Fruit fly (Drosophila melanogaster) Kc167 (cell line): ENCODE data around the gene CG14852.

Source experiments
- Myc ChIP-seq: fragments of >200 bp; optimal IDR thresholded peaks from 2 replicates; lab custom pipeline; 2017; ENCODE audit warnings: missing external identifiers
- psq ChIP-seq: fragments of >200 bp; optimal IDR thresholded peaks from 2 replicates; lab custom pipeline; 2017; ENCODE audit warnings: missing external identifiers
- ttk ChIP-seq: sonication (Bioruptor generic); optimal IDR thresholded peaks from 2 replicates; lab custom pipeline; 2017; ENCODE audit warnings: missing external identifiers

DNA sequence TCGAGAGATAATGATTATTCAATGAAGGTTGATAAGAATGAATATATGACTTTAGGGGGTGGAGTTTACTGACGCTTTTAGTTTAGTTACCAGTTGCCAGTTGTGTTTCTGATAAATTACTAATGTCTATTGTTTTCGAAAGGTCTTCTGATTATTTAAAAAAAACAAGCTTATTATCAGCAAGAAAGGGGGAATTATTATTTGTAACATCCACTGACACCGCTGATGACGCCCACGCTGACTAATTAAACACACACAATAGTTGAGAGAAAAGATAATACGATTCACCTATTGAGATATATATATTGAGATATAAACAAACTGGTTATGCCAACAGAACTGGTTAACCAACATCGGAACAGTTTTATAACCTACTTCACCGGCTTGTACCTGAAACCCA, 2.1 kb downstream of the CG14852 start:
- TF ChIP-seq psq (no peak), Myc (lab: Kevin White, UChicago) (no peak), ttk (no peak)
